Worm (Caenorhabditis elegans) whole organism, midembryonic: ENCODE results near the gene B0228.1.

ENCODE experiments used
- T22C8.4 ChIP-seq: fragments of 200-800 bp; sonication (Bioruptor generic); IDR thresholded peaks from 2 replicates; pipeline ENCODE4 v1.3.6; 2022; ENCODE audit warnings: missing genetic modification characterization, missing compliant biosample characterization
- cog-1 ChIP-seq: sonication (generic microtip); optimal IDR thresholded peaks from 2 replicates; lab custom pipeline; 2016; ENCODE audit warnings: missing genetic modification characterization, missing compliant biosample characterization
- flt-1 ChIP-seq: fragments of 200-800 bp; sonication (Bioruptor generic); IDR thresholded peaks from 2 replicates; pipeline ENCODE4 v1.3.6; 2022; ENCODE audit warnings: missing genetic modification characterization, missing compliant biosample characterization
- med-1 ChIP-seq: sonication (generic microtip); optimal IDR thresholded peaks from 2 replicates; lab custom pipeline; 2017; ENCODE audit warnings: missing genetic modification characterization, mild to moderate bottlenecking, missing compliant biosample characterization, antibody characterized with exemption, missing genetic modification reagents; ENCODE audit not compliant: insufficient read depth
- ref-1 ChIP-seq: fragments of 200-800 bp; sonication (Bioruptor generic); conservative IDR thresholded peaks from 2 replicates; pipeline ENCODE4 v1.3.6; 2022; ENCODE audit warnings: missing genetic modification reagents, missing genetic modification characterization, missing compliant biosample characterization
- tab-1 ChIP-seq: fragments of 200-800 bp; sonication (Bioruptor generic); IDR thresholded peaks from 2 replicates; pipeline ENCODE4 v1.3.6; 2022; ENCODE audit warnings: missing genetic modification characterization, missing compliant biosample characterization
- ztf-23 ChIP-seq: fragments of 200-800 bp; sonication (Bioruptor generic); IDR thresholded peaks from 2 replicates; pipeline ENCODE4 v1.3.6; 2022; ENCODE audit warnings: missing genetic modification reagents, missing genetic modification characterization, missing compliant biosample characterization

DNA sequence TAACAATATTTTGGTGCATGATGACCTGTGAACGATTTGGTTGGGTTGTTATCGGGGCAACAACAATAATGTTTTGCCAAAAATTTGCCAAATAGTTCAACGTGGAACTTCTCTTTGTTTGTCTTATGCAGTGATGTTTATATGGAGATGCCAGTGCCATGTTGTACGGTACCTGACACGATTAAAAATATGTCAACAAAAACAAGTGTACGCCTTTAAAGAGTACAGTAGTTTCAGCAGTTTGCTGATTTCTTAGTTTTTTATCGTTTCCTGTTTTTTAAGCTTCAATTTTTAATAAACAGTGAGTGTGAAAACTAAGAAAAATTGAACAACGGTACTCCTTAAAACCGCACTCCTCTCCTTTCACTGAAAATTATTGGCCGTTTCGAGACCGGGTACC, 23.1 kb downstream of the B0228.1 start:
- TF ChIP-seq flt-1 (GFP tag; lab: Robert Waterston, UW) (no peak), ref-1 (GFP tag; lab: Robert Waterston, UW) (no peak), T22C8.4 (GFP tag; lab: Robert Waterston, UW) (no peak), med-1 (GFP tag; lab: Kevin White, UChicago) (no peak), cog-1 (tag; lab: Kevin White, UChicago) (no peak), tab-1 (GFP tag; lab: Robert Waterston, UW) (no peak), ztf-23 (no peak)
